Worm (Caenorhabditis elegans): Measurements from ENCODE around the gene Y9C9A.5.

Y9C9A.5 gene

ce11 chrIV:4915689-4916088 is 26.1 kb upstream of the Y9C9A.5 start, which contains the start of gene str-155:
str-155 (plus strand) TSS chrIV:4915989.
- peak in 1 of 2 experiments; percentile 65 for TF ChIP-seq unc-62 (GFP tag; optimal IDR thresholded peaks at IDR 0.05 in 1 of 2)
- no peak for TF ChIP-seq unc-62 (tag; optimal IDR thresholded peaks at IDR 0.05)
- no peak for TF ChIP-seq Y75B8A.6 (GFP tag; IDR thresholded peaks at IDR 0.05)

- TF ChIP-seq spr-1 (tag; optimal IDR thresholded peaks at IDR 0.05): no peak
- no peak for TF ChIP-seq ceh-32 (tag; optimal IDR thresholded peaks at IDR 0.05; ENCODE audit: poor library complexity)
- TF ChIP-seq ceh-44 (GFP tag; IDR thresholded peaks at IDR 0.05): no peak
- TF ChIP-seq F37D6.2 (tag; optimal IDR thresholded peaks at IDR 0.05): no peak
- no peak for TF ChIP-seq hlh-30 (tag; optimal IDR thresholded peaks at IDR 0.05; ENCODE audit: insufficient read depth)
- TF ChIP-seq T20F7.1 (GFP tag; optimal IDR thresholded peaks at IDR 0.05): no peak
- no peak for TF ChIP-seq mep-1 (tag; optimal IDR thresholded peaks at IDR 0.05)
- TF ChIP-seq daf-8 (GFP tag; IDR thresholded peaks at IDR 0.05): no peak
- TF ChIP-seq php-3 (GFP tag; IDR thresholded peaks at IDR 0.05): no peak
Observed at ce11 chrIV:4917774-4918173, 24.0 kb upstream of the Y9C9A.5 start, which contains the start of gene str-158. str-158 (plus strand) TSS chrIV:4918074.

DNA sequence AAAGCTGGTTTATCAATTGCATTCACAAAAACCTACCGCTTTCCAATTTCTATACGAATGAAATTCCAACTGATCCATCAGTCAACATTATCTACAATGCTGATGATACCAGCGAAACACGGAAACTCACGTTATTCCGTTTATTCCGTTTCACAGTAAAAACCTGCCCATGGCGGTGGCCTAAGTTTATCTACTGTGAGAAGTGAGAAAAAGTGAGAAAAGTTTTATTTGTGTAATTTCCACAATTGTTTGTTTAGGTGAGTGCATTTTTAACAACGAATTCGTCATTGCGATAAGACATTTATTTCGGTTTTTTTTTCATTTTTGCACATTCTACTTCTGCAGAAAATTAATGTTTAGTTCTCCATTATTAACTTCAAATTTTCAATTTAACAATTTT is 11.7 kb upstream of the Y9C9A.5 start, which contains the start of gene Y9C9A.8:
Gene Y9C9A.8, plus strand, starts transcription at position 301 of the 400 bp plus-strand sequence.
- TF ChIP-seq lim-7 (GFP tag; IDR thresholded peaks at IDR 0.05): no peak
- TF ChIP-seq daf-16 (GFP tag; optimal IDR thresholded peaks at IDR 0.05): no peak
- TF ChIP-seq daf-16 (tag; optimal IDR thresholded peaks at IDR 0.05): peak; percentile 30
- no peak for TF ChIP-seq zfp-3 (GFP tag; conservative IDR thresholded peaks at IDR 0.05)
- TF ChIP-seq rbr-2 (tag; optimal IDR thresholded peaks at IDR 0.05): no peak
- TF ChIP-seq daf-8 (GFP tag; IDR thresholded peaks at IDR 0.05): no peak
- TF ChIP-seq unc-39 (tag; optimal IDR thresholded peaks at IDR 0.05): no peak
- no peak for TF ChIP-seq ctbp-1 (GFP tag; IDR thresholded peaks at IDR 0.05)
- no peak for TF ChIP-seq mes-2 (tag; optimal IDR thresholded peaks at IDR 0.05; ENCODE audit: poor library complexity, severe bottlenecking)

ce11 chrIV:4930754-4931322 is 10.9 kb upstream of the Y9C9A.5 start:
- TF ChIP-seq egl-27 (tag; optimal IDR thresholded peaks at IDR 0.05): no peak
- peak in 1 of 2 experiments; percentile 56 for TF ChIP-seq daf-16 (GFP tag; optimal IDR thresholded peaks at IDR 0.05)
- peak; percentile 48 for TF ChIP-seq daf-16 (tag; optimal IDR thresholded peaks at IDR 0.05)
- TF ChIP-seq aha-1 (tag): peak; percentile 61
- TF ChIP-seq nhr-102 (tag; optimal IDR thresholded peaks at IDR 0.05): peak; percentile 60
- no peak for TF ChIP-seq ceh-82 (tag; optimal IDR thresholded peaks at IDR 0.05)
- peak; percentile 79 for TF ChIP-seq F49E8.2 (tag; optimal IDR thresholded peaks at IDR 0.05; ENCODE audit: borderline replicate concordance)
- TF ChIP-seq Y48G9A.11 (GFP tag; IDR thresholded peaks at IDR 0.05): peak; percentile 74; the same call in 1 of the 2 replicates
- peak; percentile 57 for TF ChIP-seq spr-1 (tag; optimal IDR thresholded peaks at IDR 0.05)
- no peak for TF ChIP-seq nhr-48 (tag; optimal IDR thresholded peaks at IDR 0.05)
- no peak for TF ChIP-seq lin-1 (GFP tag; IDR thresholded peaks at IDR 0.05)
- TF ChIP-seq F26F4.8 (GFP tag; conservative IDR thresholded peaks at IDR 0.05): peak; percentile 89
- no peak for TF ChIP-seq rbr-2 (tag; optimal IDR thresholded peaks at IDR 0.05)
- TF ChIP-seq ZK337.2 (GFP tag; IDR thresholded peaks at IDR 0.05): 0 out of 2 replicates have a peak, but pooled peaks have one; percentile 59
- no peak for TF ChIP-seq duxl-1 (tag; optimal IDR thresholded peaks at IDR 0.05; ENCODE audit: poor library complexity)
- TF ChIP-seq nhr-6 (tag; optimal IDR thresholded peaks at IDR 0.05): no peak
- no peak; the same call in 1 of the 2 replicates for TF ChIP-seq lin-38 (GFP tag; IDR thresholded peaks at IDR 0.05)
- TF ChIP-seq pha-4 (GFP tag; IDR thresholded peaks at IDR 0.05): peak; percentile 51; the same call in 1 of the 2 replicates
- no peak for TF ChIP-seq pha-4 (tag; optimal IDR thresholded peaks at IDR 0.05)
- peak; percentile 9; the same call in 1 of the 2 replicates for TF ChIP-seq ceh-44 (GFP tag; IDR thresholded peaks at IDR 0.05)
- no peak for TF ChIP-seq hmg-1.1 (GFP tag; IDR thresholded peaks at IDR 0.05)
- TF ChIP-seq T20F7.1 (GFP tag; optimal IDR thresholded peaks at IDR 0.05): no peak
- no peak for TF ChIP-seq ceh-32 (tag; optimal IDR thresholded peaks at IDR 0.05; ENCODE audit: poor library complexity)
- TF ChIP-seq dve-1 (tag; optimal IDR thresholded peaks at IDR 0.05; ENCODE audit: insufficient read depth): peak; percentile 42
- TF ChIP-seq daf-8 (GFP tag; IDR thresholded peaks at IDR 0.05): no peak
- TF ChIP-seq snpc-1.2 (GFP tag; IDR thresholded peaks at IDR 0.05): peak; percentile 98
- no peak for TF ChIP-seq D1046.2 (GFP tag; IDR thresholded peaks at IDR 0.05)
- TF ChIP-seq snpc-4 (tag; optimal IDR thresholded peaks at IDR 0.05): peak; percentile 82
- no peak for TF ChIP-seq lin-13 (GFP tag; optimal IDR thresholded peaks at IDR 0.05)
- TF ChIP-seq tag-97 (GFP tag; IDR thresholded peaks at IDR 0.05): no peak
- TF ChIP-seq lir-3 (tag; optimal IDR thresholded peaks at IDR 0.05): no peak
- TF ChIP-seq ztf-7 (tag; optimal IDR thresholded peaks at IDR 0.05): peak; percentile 41
